3 fruit fly cellular contexts compared by ENCODE assay signal in genomic region chr3L:9135792-9136191, dm6.
TF ChIP-seq lines count a peak whose summit lies in the region.

No protein-coding gene starts in this region.

- no peak for TF ChIP-seq CTCF in whole organism, embryonic (GFP tag; optimal IDR thresholded peaks at IDR 0.05; lab: Kevin White, UChicago)

TF ChIP-seq in whole organism, adult, 20 proteins besides CTCF, POLR2A, EP300 and RAD21:
- TF ChIP-seq kay (GFP tag; lab: Kevin White, UChicago; ENCODE audit: borderline replicate concordance) (peak; percentile 83), CG7101 (tag; optimal IDR thresholded peaks at IDR 0.05; lab: Kevin White, UChicago) (no peak)

TF ChIP-seq in whole organism, embryonic, 481 proteins besides CTCF, POLR2A, EP300 and RAD21:
- TF ChIP-seq sim (GFP tag; IDR thresholded peaks at IDR 0.05; lab: Robert Waterston, UW): no peak
- TF ChIP-seq scrt (GFP tag; optimal IDR thresholded peaks at IDR 0.05; lab: Kevin White, UChicago): no peak
- peak in 1 of 2 experiments; percentile 54 for TF ChIP-seq eve (GFP tag; optimal IDR thresholded peaks at IDR 0.05; lab: Kevin White, UChicago)
- no peak for TF ChIP-seq Lpt (GFP tag; optimal IDR thresholded peaks at IDR 0.05; lab: Kevin White, UChicago)
- no peak for TF ChIP-seq Hmx (GFP tag; optimal IDR thresholded peaks at IDR 0.05; lab: Kevin White, UChicago)
- no peak for TF ChIP-seq cato (GFP tag; optimal IDR thresholded peaks at IDR 0.05; lab: Kevin White, UChicago; ENCODE audit: borderline replicate concordance)
- no peak for TF ChIP-seq Sox102F (GFP tag; optimal IDR thresholded peaks at IDR 0.05; lab: Kevin White, UChicago)
- TF ChIP-seq chinmo (GFP tag; IDR thresholded peaks at IDR 0.05; lab: Robert Waterston, UW; ENCODE audit: partially characterized antibody): 0 out of 4 replicates have a peak, but pooled peaks have one; percentile 33
- no peak for TF ChIP-seq Oli (tag; optimal IDR thresholded peaks at IDR 0.05; lab: Kevin White, UChicago)
- no peak for TF ChIP-seq CG1832 (GFP tag; optimal IDR thresholded peaks at IDR 0.05; lab: Kevin White, UChicago)
- no peak for TF ChIP-seq vfl (GFP tag; optimal IDR thresholded peaks at IDR 0.05; lab: Kevin White, UChicago)
- TF ChIP-seq Fer3 (tag; optimal IDR thresholded peaks at IDR 0.05; lab: Kevin White, UChicago): no peak
- no peak for TF ChIP-seq CG1792 (GFP tag; optimal IDR thresholded peaks at IDR 0.05; lab: Kevin White, UChicago)

TF ChIP-seq in whole organism, wandering third instar larva, 38 proteins besides CTCF, POLR2A, EP300 and RAD21:
- no peak for TF ChIP-seq foxo (GFP tag; optimal IDR thresholded peaks at IDR 0.05; lab: Kevin White, UChicago)
- TF ChIP-seq jim (GFP tag; optimal IDR thresholded peaks at IDR 0.05; lab: Kevin White, UChicago): no peak
- TF ChIP-seq Sp1 (GFP tag; optimal IDR thresholded peaks at IDR 0.05; lab: Kevin White, UChicago): no peak
- TF ChIP-seq tai (GFP tag; optimal IDR thresholded peaks at IDR 0.05; lab: Kevin White, UChicago): peak; percentile 6
- no peak for TF ChIP-seq fru (GFP tag; optimal IDR thresholded peaks at IDR 0.05; lab: Kevin White, UChicago)
